Fruit fly (Drosophila melanogaster) ovary, adult (tissue): ENCODE results near the gene CG32037.

ENCODE experiments used
- CG17801 ChIP-seq: fragments of 200-800 bp; optimal IDR thresholded peaks from 2 replicates; lab custom pipeline; 2019; ENCODE audit warnings: missing biosample characterization, mild to moderate bottlenecking, missing genetic modification characterization, moderate library complexity; ENCODE audit not compliant: partially characterized antibody

CG32037 gene

DNA sequence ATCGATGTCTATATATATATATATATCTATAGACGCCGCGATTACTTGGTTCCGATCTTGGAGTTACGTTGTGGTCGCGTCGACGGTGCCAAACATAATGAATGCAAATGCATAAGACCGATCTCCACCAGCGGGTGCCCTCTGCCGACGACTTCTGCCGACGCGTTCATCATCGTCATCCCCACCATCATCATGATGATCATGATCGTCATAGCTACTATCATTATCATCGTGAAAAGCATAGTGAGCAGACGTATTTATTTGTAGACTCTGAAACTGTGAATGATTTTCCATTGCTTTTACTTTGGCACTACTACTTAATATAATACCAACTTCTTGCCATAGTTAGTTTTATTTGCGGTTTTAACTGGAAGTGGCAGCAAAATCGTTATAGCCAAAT is at the start of gene CG32037:
Gene CG32037, minus strand, starts transcription at position 101 of the 400 bp plus-strand sequence.
- no peak for TF ChIP-seq CG17801

DNA sequence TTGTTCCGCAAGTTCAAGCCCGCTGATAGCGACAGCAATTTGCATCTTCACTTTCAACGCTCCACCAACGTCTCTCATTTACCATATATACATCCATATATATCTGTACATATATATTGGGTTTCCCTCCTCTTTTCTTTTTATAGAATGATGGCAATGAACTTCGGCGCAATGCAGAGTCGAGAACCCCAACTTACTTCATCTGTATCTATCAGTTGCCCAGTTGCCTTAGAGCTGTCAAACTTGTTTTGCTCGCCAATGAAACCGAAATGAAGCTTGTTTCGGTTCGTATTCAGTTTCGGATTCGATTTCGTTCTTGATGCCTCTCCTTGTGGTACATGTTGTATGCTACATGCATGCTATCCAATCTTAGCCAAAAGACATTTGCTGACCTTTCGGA is 36.8 kb upstream of the CG32037 start, which contains the start of gene Or67a:
Gene Or67a, plus strand, starts transcription at position 233 of the 400 bp plus-strand sequence.
- no peak for TF ChIP-seq CG17801

DNA sequence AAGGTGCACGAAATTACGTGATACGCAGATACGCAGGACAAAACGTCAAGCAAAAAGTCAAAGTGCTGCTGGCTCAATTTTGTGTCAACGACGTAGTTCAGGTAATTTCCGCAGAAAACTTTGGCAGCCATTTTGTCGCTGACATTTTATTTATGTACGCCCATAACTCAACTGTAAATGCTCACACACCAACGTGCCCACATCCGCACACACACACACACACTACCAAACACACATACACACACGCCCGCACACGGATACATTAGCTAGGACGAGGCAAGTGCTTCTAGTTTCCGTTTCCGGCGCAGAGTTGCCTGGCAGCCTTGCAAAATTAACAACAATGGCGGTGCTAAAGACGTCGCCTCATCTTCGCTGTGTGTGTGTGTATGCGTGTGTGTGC is 33.4 kb upstream of the CG32037 start, which contains the start of gene CG33700:
Gene CG33700, minus strand, starts transcription at position 101 of the 400 bp plus-strand sequence.
- no peak for TF ChIP-seq CG17801

DNA sequence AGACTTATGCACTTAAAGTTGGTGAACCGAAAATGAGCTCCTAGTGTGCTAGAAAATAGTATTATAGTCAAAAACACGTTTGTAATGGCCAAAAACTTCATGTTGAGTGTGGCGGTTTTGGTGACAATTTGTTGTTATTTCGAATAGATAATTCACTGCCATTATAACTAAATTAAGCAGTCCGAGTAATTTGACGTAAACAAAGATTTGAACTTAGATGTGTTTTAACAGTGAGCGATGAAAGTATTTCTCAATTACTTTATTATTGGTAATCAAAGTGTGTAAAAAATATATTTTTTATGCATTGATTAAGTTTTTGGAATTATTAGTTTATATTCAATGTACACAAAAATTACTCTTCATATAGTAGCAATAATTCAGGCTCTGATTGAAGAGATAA is 21.3 kb upstream of the CG32037 start, which contains the start of gene CG33702:
Gene CG33702, minus strand, starts transcription at position 101 of the 400 bp plus-strand sequence.
- TF ChIP-seq CG17801, result no peak

DNA sequence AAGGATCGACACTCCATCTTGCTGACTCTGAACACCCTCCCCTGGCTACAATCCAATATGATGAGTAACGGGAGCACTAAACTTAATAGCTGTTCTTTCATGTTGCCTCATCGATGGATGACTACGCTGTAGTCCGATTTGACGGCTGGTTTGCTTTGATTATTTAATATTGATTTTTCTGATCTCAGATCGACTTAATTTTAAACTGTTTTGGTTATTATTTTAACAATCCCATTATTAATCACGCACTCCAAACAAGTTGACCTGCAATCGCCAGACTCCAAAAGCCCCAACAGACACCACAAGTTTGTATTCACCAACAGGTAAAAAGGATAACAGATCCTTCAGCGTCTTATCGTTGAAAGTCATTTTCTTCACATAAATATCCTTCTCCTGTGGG is 20.5 kb upstream of the CG32037 start, which contains the start of gene CG33703:
Gene CG33703, minus strand, starts transcription at position 101 of the 400 bp plus-strand sequence.
- TF ChIP-seq CG17801, result no peak

DNA sequence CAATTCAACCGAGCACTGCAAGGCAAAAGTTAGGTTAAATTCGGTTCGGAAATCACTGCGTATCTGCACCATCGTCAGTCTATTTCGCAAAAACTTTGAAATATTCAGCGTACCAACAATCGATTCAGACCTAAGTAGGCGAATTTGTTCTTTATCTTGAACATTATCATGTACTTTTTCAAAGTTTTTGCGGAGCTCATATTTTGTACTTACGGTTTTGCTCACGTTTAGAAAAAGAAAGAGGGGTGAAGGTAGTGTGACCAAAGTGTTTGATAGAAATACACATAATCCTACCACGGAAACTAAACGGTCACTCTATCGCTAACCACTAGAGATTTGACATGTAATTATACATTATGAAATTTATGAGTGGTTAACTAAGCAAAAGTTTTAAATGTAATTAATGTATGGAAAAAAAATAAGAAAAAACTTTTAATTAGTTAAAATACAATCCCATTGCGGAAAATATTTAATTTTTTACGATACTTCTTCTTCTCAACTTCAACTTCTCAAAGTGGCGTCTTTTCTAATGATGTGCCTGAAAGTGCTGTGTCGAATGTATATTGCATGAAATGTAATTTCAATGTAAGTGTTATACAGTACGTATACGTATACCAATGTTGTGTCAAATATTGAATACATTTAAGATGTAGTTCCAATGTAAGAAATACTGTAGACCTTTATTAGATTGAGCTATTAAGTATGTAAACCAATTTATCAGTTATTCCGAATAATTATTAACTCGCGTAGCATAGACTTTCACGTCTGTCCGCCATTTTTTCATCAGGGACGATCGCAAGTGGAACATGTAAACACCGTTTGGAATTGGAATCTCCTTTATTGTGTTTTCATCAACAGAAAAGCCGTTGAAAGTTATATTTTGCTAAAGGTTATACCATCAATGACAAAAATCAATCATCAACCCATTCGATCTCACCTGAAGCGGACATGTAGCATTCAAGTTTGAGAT is 19.6 kb upstream of the CG32037 start, which contains the start of gene RpS9:
Gene RpS9, minus strand, starts transcription at position 245 of the 970 bp plus-strand sequence.
- peak; percentile 77 for TF ChIP-seq CG17801

DNA sequence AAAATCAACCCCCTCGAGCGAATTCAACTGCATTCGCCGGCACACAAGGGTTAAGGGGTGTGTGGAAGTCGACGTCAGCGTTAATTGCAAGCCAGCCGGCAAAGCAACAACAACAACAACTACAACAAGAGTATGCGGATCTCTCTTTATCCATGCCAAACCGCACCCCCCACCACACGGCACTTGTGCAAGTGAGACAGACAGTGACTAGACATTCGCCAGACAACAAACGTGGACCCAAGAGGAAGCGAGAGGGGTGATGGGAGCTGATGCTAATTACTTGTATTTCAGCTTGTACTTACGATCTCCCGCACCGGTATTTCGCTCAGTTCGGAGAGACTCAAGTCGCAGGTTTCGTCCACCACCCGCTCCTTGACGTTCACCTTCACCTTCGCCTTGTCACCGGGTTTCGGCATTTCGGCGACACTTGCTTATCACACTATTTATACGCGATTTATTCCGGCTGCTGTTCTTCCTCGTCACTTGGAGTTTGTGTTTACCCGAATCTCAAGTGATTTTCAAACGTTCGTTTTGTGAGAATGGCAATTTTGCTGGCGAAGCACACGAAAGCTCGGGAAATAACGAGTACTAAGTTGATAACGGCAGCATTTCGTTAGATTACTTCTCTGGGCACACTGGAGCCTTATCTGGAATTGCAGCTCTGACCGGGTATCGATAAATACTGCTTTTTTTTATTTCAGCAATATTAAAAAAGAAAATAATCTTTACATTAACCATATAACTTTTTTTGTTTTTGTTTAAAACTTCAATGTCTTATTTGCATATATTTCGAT is 17.2 kb upstream of the CG32037 start, which contains the start of gene CG3408:
Gene CG3408, minus strand, starts transcription at position 547 of the 794 bp plus-strand sequence.
- peak; percentile 44 for TF ChIP-seq CG17801

DNA sequence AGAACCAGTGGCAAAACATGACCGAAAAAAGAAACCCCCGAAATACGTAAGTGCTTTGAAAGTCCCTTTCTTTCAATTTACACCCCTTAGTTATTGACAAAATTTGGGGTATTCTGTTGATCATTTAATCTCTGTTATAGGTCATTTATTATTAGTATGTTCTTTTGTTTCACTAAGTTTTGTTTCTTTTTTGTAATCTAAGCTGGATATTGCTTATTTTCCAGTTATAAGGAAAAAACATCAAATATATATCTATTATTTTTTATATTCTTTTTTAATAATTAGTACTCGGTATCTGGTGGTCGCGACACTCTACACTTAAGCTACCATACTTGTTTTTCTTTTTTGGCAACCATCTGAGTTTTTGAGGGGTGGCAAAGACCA is 16.6 kb upstream of the CG32037 start:
- TF ChIP-seq CG17801, result no peak

DNA sequence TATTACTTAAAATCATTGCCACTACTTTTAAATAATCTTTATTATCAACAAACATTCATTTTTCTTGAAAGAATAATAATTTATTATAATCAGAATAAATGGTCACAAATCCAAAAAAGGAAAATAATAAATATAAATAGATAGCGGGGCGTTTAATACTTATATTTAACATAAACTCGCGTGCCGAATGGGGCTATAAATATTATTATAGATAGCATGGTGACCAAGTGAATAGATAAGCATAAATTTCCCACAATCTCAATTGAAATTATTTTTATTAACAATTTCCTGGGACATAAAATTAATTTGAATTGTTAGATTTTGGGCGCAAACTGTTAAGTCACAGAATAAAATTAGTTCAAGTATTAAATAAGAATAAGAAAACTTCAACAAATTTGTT is 14.4 kb upstream of the CG32037 start:
- no peak for TF ChIP-seq CG17801

DNA sequence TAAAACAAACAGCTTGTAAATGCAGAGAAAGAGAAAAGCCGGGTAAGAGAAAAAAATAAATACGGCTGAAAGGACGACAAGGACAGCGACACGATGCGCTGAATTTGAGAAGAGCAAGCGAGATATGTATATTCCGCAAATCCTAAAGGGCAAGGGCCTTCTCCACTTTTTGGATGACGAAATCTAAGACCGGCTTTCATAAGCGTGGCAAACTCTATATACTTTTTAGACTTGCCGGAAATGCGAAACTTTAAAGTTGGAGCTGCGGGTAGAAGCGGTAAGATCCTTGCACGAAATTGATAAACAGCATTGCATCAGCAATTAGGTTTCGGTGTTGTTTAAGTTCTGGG is 13.7 kb upstream of the CG32037 start:
- no peak for TF ChIP-seq CG17801

DNA sequence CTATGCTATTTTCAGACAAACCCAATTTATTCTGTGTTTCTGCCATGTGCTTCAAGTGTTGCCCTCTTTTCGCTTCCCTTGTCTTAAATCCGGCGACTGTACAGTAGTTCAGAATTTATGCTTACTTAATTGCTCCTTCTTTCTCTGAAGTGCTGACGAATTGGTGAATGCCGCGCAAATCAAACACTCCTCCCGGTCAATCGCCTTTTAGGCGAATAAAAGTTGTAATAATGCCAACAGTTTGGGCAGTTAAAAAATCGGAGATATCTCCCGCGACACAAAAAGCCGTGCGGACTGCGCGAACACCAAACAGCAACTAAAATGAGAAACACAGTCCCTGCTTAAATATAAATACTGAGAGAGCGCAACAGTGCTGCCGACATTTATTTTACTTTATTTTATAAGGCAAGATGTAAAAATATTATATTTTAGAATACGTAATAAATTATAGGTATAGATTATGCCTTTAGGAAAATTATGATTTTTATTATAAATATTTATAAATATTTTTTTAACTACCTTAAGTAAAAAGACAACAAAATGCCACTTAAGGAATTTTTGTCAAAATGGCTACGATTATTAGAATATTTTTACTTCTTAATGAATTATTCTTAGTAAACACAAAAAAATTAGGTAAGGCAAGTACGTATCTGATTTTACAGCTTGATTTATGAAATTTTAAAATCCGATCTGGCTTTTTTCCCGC is 13.1 kb upstream of the CG32037 start, which contains the start of gene path:
Gene path, minus strand, starts transcription at position 322 of the 706 bp plus-strand sequence.
- TF ChIP-seq CG17801, result no peak

DNA sequence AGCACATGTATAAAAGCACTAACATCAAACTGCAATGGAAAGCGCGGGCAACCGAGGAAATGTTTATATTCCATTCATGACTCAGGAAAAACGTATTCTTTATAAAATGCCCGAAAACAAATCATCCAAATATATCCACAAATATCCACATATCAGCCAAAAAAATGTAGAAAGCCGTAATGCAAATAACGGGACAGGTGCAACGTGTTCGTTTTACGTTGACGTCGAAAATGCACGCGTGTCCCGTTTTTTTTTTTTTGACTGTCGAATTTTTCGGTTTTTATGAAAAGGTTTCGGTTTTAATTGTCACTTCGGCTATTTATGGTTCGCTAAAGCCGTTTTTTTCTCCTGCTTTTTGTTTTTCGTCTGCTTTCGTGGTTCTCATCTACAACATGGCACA is 12.5 kb upstream of the CG32037 start:
- TF ChIP-seq CG17801, result no peak

DNA sequence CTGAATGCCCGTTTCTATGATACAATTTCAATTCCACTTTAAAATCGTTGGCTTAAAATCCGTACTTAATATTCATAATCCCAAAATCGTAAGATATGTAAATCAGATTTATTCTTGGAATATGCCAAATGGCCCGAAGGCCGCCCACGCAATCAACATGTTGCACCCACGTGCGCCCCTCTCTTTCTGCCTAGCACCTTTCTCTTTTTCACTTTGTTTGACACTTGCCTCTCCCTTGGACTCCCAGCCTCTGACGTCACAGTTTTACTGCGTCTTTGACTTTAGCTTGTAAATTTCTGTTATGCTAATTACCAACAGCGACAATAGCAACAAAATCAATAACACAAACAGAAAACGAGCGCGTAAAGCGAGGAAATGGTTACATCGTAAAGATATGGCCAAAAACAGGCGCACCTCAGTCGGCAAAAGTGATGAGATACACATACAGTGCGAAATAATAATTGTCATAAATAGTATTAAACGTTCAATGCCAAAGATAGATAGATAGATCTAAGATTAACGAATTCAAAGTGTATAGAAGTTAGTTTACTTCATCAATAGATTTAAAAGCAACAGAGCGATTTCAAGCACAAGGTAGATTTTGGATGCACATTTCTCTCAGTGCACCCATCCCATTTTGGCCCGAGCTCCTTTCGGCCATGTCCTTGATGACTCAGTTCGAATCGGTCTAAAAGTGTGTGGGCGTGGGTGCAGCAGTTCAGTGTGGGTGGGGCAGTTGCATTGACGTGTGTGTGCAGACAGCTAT is 11.7 kb upstream of the CG32037 start:
- no peak for TF ChIP-seq CG17801

DNA sequence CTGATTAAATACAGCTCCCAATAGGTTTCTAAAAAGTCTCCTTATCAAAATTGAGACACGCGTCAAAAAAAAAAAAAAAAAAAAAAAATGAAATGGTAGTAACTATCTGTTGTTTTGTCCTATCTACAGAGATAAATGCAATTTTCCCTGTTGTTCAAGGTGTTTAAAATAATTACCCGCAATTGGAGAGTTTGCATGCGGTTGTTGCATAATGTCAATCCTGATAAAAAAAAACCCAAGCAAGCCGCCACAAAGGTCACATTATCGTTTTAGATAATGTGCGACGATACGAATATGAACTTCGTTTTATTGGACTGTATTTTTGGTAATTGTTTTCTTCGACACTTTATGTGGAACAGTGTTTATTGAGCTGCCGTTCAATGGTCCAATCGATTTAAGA is 10.8 kb upstream of the CG32037 start:
- no peak for TF ChIP-seq CG17801

DNA sequence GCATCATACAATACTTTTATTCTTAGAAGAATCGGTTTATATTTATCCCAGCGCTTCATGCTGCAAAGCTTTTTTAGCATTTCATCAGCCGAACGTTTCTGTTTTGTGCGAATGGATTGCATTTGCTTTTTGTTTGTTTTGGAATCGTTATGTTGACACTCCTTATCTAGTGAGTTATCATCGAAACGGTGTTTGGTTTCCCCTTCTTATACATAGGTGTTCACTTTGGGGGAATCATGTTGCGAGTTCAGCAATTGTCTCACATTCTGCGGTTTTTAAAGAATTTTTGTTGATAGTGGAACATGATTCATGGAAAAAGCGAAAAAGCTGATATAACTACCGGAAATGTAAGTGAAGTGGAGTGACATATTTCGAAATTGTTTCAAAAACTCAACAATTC is 10.3 kb upstream of the CG32037 start:
- TF ChIP-seq CG17801, result no peak
